Fruit fly (Drosophila melanogaster): Measurements from ENCODE around the gene osa.

osa gene

dm6 chr3R:17655040-17655439 lies 63.1 kb downstream of the osa start (continued):
- no peak for TF ChIP-seq CG42726 (GFP tag; IDR thresholded peaks at IDR 0.05; ENCODE audit: partially characterized antibody)
- no peak for TF ChIP-seq CG10147 (GFP tag; optimal IDR thresholded peaks at IDR 0.05)
- no peak for TF ChIP-seq CG32532 (GFP tag; IDR thresholded peaks at IDR 0.05)
- peak; percentile 44 for TF ChIP-seq onecut (GFP tag; IDR thresholded peaks at IDR 0.05)
- TF ChIP-seq H2.0 (GFP tag; IDR thresholded peaks at IDR 0.05): no peak
- no peak for TF ChIP-seq scrt (GFP tag; optimal IDR thresholded peaks at IDR 0.05)
- no peak for TF ChIP-seq CG10274 (GFP tag; optimal IDR thresholded peaks at IDR 0.05)
- peak; percentile 82 for TF ChIP-seq fd102C (GFP tag; optimal IDR thresholded peaks at IDR 0.05)
- TF ChIP-seq ssp (GFP tag; IDR thresholded peaks at IDR 0.05): no peak
- no peak for TF ChIP-seq Dfd (GFP tag; optimal IDR thresholded peaks at IDR 0.05)
- TF ChIP-seq wdn (GFP tag; IDR thresholded peaks at IDR 0.05): no peak
- TF ChIP-seq CG6272 (GFP tag; IDR thresholded peaks at IDR 0.05): no peak
- TF ChIP-seq mam (GFP tag; optimal IDR thresholded peaks at IDR 0.05): no peak
- TF ChIP-seq CG13424 (tag; optimal IDR thresholded peaks at IDR 0.05): no peak
- no peak for TF ChIP-seq CG13624 (GFP tag; optimal IDR thresholded peaks at IDR 0.05)
- no peak for TF ChIP-seq fru (optimal IDR thresholded peaks at IDR 0.05)
- no peak for TF ChIP-seq sna (GFP tag; IDR thresholded peaks at IDR 0.05; ENCODE audit: partially characterized antibody)
- peak; percentile 48 for TF ChIP-seq CG2116 (GFP tag; optimal IDR thresholded peaks at IDR 0.05)
- peak; percentile 52 for TF ChIP-seq CG17328 (GFP tag; IDR thresholded peaks at IDR 0.05)
- TF ChIP-seq sug (tag; optimal IDR thresholded peaks at IDR 0.05): no peak
- no peak for TF ChIP-seq C15 (GFP tag; IDR thresholded peaks at IDR 0.05)
- TF ChIP-seq CG14710 (tag; optimal IDR thresholded peaks at IDR 0.05): peak; percentile 28
- TF ChIP-seq slou (GFP tag; optimal IDR thresholded peaks at IDR 0.05): no peak
- no peak for TF ChIP-seq trh (GFP tag; optimal IDR thresholded peaks at IDR 0.05)
- TF ChIP-seq CG17912 (GFP tag; optimal IDR thresholded peaks at IDR 0.05): no peak
- TF ChIP-seq Hey (tag; optimal IDR thresholded peaks at IDR 0.05): peak; percentile 47
- TF ChIP-seq pzg (GFP tag; optimal IDR thresholded peaks at IDR 0.05): no peak
- TF ChIP-seq CG12104 (GFP tag; optimal IDR thresholded peaks at IDR 0.05): no peak
- no peak for TF ChIP-seq pan (optimal IDR thresholded peaks at IDR 0.05)
- peak in 1 of 2 experiments; percentile 25 for TF ChIP-seq pan (GFP tag; optimal IDR thresholded peaks at IDR 0.05 in 1 of 2, IDR thresholded peaks at IDR 0.05 in 1 of 2)
- peak; percentile 41 for TF ChIP-seq CG10979 (tag; optimal IDR thresholded peaks at IDR 0.05)
- no peak for TF ChIP-seq Doc3 (GFP tag; IDR thresholded peaks at IDR 0.05; ENCODE audit: partially characterized antibody)
- no peak for TF ChIP-seq CG11456 (GFP tag; IDR thresholded peaks at IDR 0.05)
- no peak for TF ChIP-seq Meics (GFP tag; optimal IDR thresholded peaks at IDR 0.05)
- TF ChIP-seq CG16815 (GFP tag; optimal IDR thresholded peaks at IDR 0.05): no peak
- TF ChIP-seq hkb (optimal IDR thresholded peaks at IDR 0.05): no peak
- TF ChIP-seq hkb (GFP tag; IDR thresholded peaks at IDR 0.05): peak; percentile 38
- no peak for TF ChIP-seq hbn (GFP tag; IDR thresholded peaks at IDR 0.05; ENCODE audit: partially characterized antibody)
- no peak for TF ChIP-seq Xrp1 (GFP tag; IDR thresholded peaks at IDR 0.05)
- TF ChIP-seq CG10366 (GFP tag; IDR thresholded peaks at IDR 0.05): no peak
- no peak for TF ChIP-seq br (optimal IDR thresholded peaks at IDR 0.05)
- no peak for TF ChIP-seq dati (GFP tag; IDR thresholded peaks at IDR 0.05)
- TF ChIP-seq Myb (GFP tag; optimal IDR thresholded peaks at IDR 0.05): no peak
- no peak for TF ChIP-seq zen2 (GFP tag; IDR thresholded peaks at IDR 0.05; ENCODE audit: partially characterized antibody)
- no peak for TF ChIP-seq Pdp1 (GFP tag; optimal IDR thresholded peaks at IDR 0.05)
- TF ChIP-seq gem (tag; optimal IDR thresholded peaks at IDR 0.05): peak; percentile 9
- no peak for TF ChIP-seq ro (GFP tag; IDR thresholded peaks at IDR 0.05)
- no peak for TF ChIP-seq CG30403 (GFP tag; optimal IDR thresholded peaks at IDR 0.05)
- TF ChIP-seq kah (GFP tag; optimal IDR thresholded peaks at IDR 0.05): no peak
- no peak for TF ChIP-seq CG10959 (GFP tag; IDR thresholded peaks at IDR 0.05)
- peak in 1 of 2 experiments; percentile 46 for TF ChIP-seq bsh (GFP tag; optimal IDR thresholded peaks at IDR 0.05)
- no peak for TF ChIP-seq BEAF-32 (GFP tag; optimal IDR thresholded peaks at IDR 0.05)
- no peak for TF ChIP-seq dan (GFP tag; IDR thresholded peaks at IDR 0.05)
